Fruit fly (Drosophila melanogaster) whole organism, embryonic: ENCODE results near the gene nxf2.

Experiments used
- CG10147 ChIP-seq: fragments of 200-800 bp; sonication (Bioruptor generic); optimal IDR thresholded peaks from 2 replicates; lab custom pipeline; 2019; ENCODE audit warnings: missing biosample characterization, mild to moderate bottlenecking, missing genetic modification characterization, moderate library complexity
- CG10321 ChIP-seq: fragments of 200-800 bp; sonication (Bioruptor generic); IDR thresholded peaks from 2 replicates; pipeline ENCODE4 v1.3.6; 2022; ENCODE audit warnings: missing biosample characterization, missing genetic modification characterization
- CG10543 ChIP-seq: fragments of 200-800 bp; sonication (Bioruptor generic); optimal IDR thresholded peaks from 3 replicates; lab custom pipeline; 2017; ENCODE audit warnings: missing biosample characterization, mild to moderate bottlenecking, missing genetic modification characterization, moderate library complexity
- CG11093 ChIP-seq: fragments of 200-800 bp; sonication (Bioruptor generic); IDR thresholded peaks from 3 replicates; pipeline ENCODE4 v1.3.6; 2022; ENCODE audit warnings: missing biosample characterization, missing genetic modification characterization
- CG11723 ChIP-seq: fragments of 200-800 bp; sonication (Bioruptor generic); optimal IDR thresholded peaks from 2 replicates; lab custom pipeline; 2017; ENCODE audit warnings: missing biosample characterization, mild to moderate bottlenecking, missing genetic modification characterization
- CG12769 ChIP-seq: fragments of 200-800 bp; sonication (Bioruptor generic); optimal IDR thresholded peaks from 2 replicates; lab custom pipeline; 2019; ENCODE audit warnings: missing biosample characterization, mild to moderate bottlenecking, missing genetic modification characterization, moderate library complexity
- CG13296 ChIP-seq: fragments of 200-800 bp; sonication (Bioruptor generic); optimal IDR thresholded peaks from 3 replicates; lab custom pipeline; 2018; ENCODE audit warnings: missing biosample characterization, mild to moderate bottlenecking, missing genetic modification characterization
- CG1602 ChIP-seq: fragments of 200-800 bp; sonication (Bioruptor generic); optimal IDR thresholded peaks from 3 replicates; lab custom pipeline; 2016; ENCODE audit warnings: missing biosample characterization, missing genetic modification characterization
- CG17328 ChIP-seq: fragments of 200-800 bp; sonication (Bioruptor generic); IDR thresholded peaks from 2 replicates; pipeline ENCODE4 v1.3.6; 2022; ENCODE audit warnings: missing biosample characterization, missing genetic modification characterization
- CG17361 ChIP-seq: fragments of 200-800 bp; sonication (Bioruptor generic); IDR thresholded peaks from 3 replicates; pipeline ENCODE4 v1.3.6; 2022; ENCODE audit warnings: missing biosample characterization, missing genetic modification characterization
- CG17829 ChIP-seq: fragments of 200-800 bp; optimal IDR thresholded peaks from 2 replicates; lab custom pipeline; 2019; ENCODE audit warnings: missing biosample characterization, mild to moderate bottlenecking, missing genetic modification characterization, moderate library complexity
- CG18262 ChIP-seq: fragments of 200-800 bp; optimal IDR thresholded peaks from 3 replicates; lab custom pipeline; 2019; ENCODE audit warnings: missing biosample characterization, mild to moderate bottlenecking, missing genetic modification characterization, moderate library complexity
- CG18619 ChIP-seq: fragments of 200-800 bp; sonication (Bioruptor generic); optimal IDR thresholded peaks from 3 replicates; lab custom pipeline; 2017; ENCODE audit warnings: missing biosample characterization, mild to moderate bottlenecking, missing genetic modification characterization
- CG2199 ChIP-seq: fragments of 200-800 bp; sonication (Bioruptor generic); IDR thresholded peaks from 3 replicates; pipeline ENCODE4 v1.3.6; 2022; ENCODE audit warnings: missing biosample characterization, missing genetic modification characterization
- CG4328 ChIP-seq: fragments of 200-800 bp; sonication (Bioruptor generic); optimal IDR thresholded peaks from 3 replicates; lab custom pipeline; 2017; ENCODE audit warnings: missing biosample characterization, missing genetic modification reagents, missing genetic modification characterization
- CG6272 ChIP-seq: fragments of 200-800 bp; sonication (Bioruptor generic); IDR thresholded peaks from 2 replicates; pipeline ENCODE4 v1.3.6; 2022; ENCODE audit warnings: missing biosample characterization, missing genetic modification characterization
- CG7745 ChIP-seq: fragments of 200-800 bp; sonication (Bioruptor generic); optimal IDR thresholded peaks from 2 replicates; lab custom pipeline; 2018; ENCODE audit warnings: missing biosample characterization, mild to moderate bottlenecking, missing genetic modification characterization, moderate library complexity
- CG8281 ChIP-seq: fragments of 200-800 bp; sonication (Bioruptor generic); optimal IDR thresholded peaks from 2 replicates; lab custom pipeline; 2018; ENCODE audit warnings: missing biosample characterization, mild to moderate bottlenecking, missing genetic modification characterization, moderate library complexity
- CG8388 ChIP-seq: fragments of 200-800 bp; sonication (Bioruptor generic); optimal IDR thresholded peaks from 2 replicates; lab custom pipeline; 2019; ENCODE audit warnings: missing biosample characterization, mild to moderate bottlenecking, missing genetic modification characterization, moderate library complexity
- CG8478 ChIP-seq: fragments of >200 bp; optimal IDR thresholded peaks from 2 replicates; lab custom pipeline; 2018
- CG8944 ChIP-seq: fragments of 200-800 bp; sonication (Bioruptor generic); optimal IDR thresholded peaks from 3 replicates; lab custom pipeline; 2016; ENCODE audit warnings: missing biosample characterization, missing genetic modification characterization
- H15 ChIP-seq: fragments of 200-800 bp; sonication (Bioruptor generic); IDR thresholded peaks from 3 replicates; pipeline ENCODE4 v1.3.6; 2022; ENCODE audit warnings: missing biosample characterization, missing genetic modification characterization
- Hey ChIP-seq: fragments of 200-800 bp; sonication (Bioruptor generic); optimal IDR thresholded peaks from 3 replicates; lab custom pipeline; 2018; ENCODE audit warnings: missing biosample characterization, mild to moderate bottlenecking, missing genetic modification characterization
- Hmr ChIP-seq: fragments of 200-800 bp; sonication (Bioruptor generic); optimal IDR thresholded peaks from 3 replicates; lab custom pipeline; 2017; ENCODE audit warnings: mild to moderate bottlenecking, missing biosample characterization, missing genetic modification reagents, missing genetic modification characterization
- Hr51 ChIP-seq, 2 experiments: fragments of 200-800 bp; sonication (Bioruptor generic); optimal IDR thresholded peaks; 2 replicates in 1 of 2; 3 replicates in 1 of 2; lab custom pipeline; 2016 to 2018; ENCODE audit warnings: missing biosample characterization in 2 of 2, missing genetic modification characterization in 2 of 2, mild to moderate bottlenecking in 1 of 2, moderate library complexity in 1 of 2
- Med ChIP-seq: fragments of 200-800 bp; sonication (Bioruptor generic); peaks from one replicate; lab custom pipeline; 2016; ENCODE audit warnings: missing biosample characterization, missing genetic modification characterization, mild to moderate bottlenecking, inconsistent platforms, moderate library complexity
- Mrtf ChIP-seq: fragments of 200-800 bp; sonication (Bioruptor generic); IDR thresholded peaks from 3 replicates; pipeline ENCODE4 v1.3.6; 2022; ENCODE audit warnings: missing biosample characterization, missing genetic modification characterization
- NK7.1 ChIP-seq: fragments of 200-800 bp; sonication (Bioruptor generic); optimal IDR thresholded peaks from 3 replicates; lab custom pipeline; 2016; ENCODE audit warnings: missing biosample characterization, missing genetic modification characterization
- Nf-YC ChIP-seq: fragments of 200-800 bp; optimal IDR thresholded peaks from 3 replicates; lab custom pipeline; 2019; ENCODE audit warnings: missing biosample characterization, mild to moderate bottlenecking, missing genetic modification characterization, moderate library complexity
- abd-A ChIP-seq: fragments of 200-800 bp; sonication (Bioruptor generic); optimal IDR thresholded peaks from 3 replicates; lab custom pipeline; 2019; ENCODE audit warnings: missing biosample characterization, mild to moderate bottlenecking, missing genetic modification characterization, moderate library complexity
- bcd ChIP-seq: fragments of 200-800 bp; sonication (Bioruptor generic); optimal IDR thresholded peaks from 2 replicates; lab custom pipeline; 2017; ENCODE audit warnings: missing biosample characterization, mild to moderate bottlenecking, missing genetic modification characterization
- ci ChIP-seq: fragments of 200-800 bp; sonication (Bioruptor generic); IDR thresholded peaks from 3 replicates; pipeline ENCODE4 v1.3.6; 2022; ENCODE audit warnings: missing biosample characterization, missing genetic modification characterization
- croc ChIP-seq: fragments of 200-800 bp; sonication (Bioruptor generic); conservative IDR thresholded peaks from 3 replicates; pipeline ENCODE4 v1.3.6; 2022; ENCODE audit warnings: missing biosample characterization, missing genetic modification characterization
- crol ChIP-seq: fragments of 200-800 bp; sonication (Bioruptor generic); IDR thresholded peaks from 2 replicates; pipeline ENCODE4 v1.3.6; 2022; ENCODE audit warnings: missing biosample characterization, missing genetic modification characterization
- dimm ChIP-seq: fragments of 200-800 bp; sonication (Bioruptor generic); IDR thresholded peaks from 2 replicates; pipeline ENCODE4 v1.3.6; 2022; ENCODE audit warnings: missing biosample characterization, missing genetic modification characterization
- ems ChIP-seq: fragments of 200-800 bp; sonication (Bioruptor generic); optimal IDR thresholded peaks from 3 replicates; lab custom pipeline; 2016; ENCODE audit warnings: missing biosample characterization, missing genetic modification characterization
- ewg ChIP-seq: fragments of 200-800 bp; sonication (Bioruptor generic); optimal IDR thresholded peaks from 3 replicates; lab custom pipeline; 2017; ENCODE audit warnings: mild to moderate bottlenecking, missing biosample characterization, missing genetic modification reagents, missing genetic modification characterization
- ftz-f1 ChIP-seq: fragments of 200-800 bp; sonication (Bioruptor generic); optimal IDR thresholded peaks from 2 replicates; lab custom pipeline; 2016; ENCODE audit warnings: missing biosample characterization, missing genetic modification characterization
- ken ChIP-seq: fragments of 200-800 bp; sonication (Bioruptor generic); IDR thresholded peaks from 3 replicates; pipeline ENCODE4 v1.3.6; 2022; ENCODE audit warnings: missing biosample characterization, missing genetic modification characterization
- lola ChIP-seq, 3 experiments: fragments of >200 bp in 2 of 3; fragments of 200-800 bp in 1 of 3; sonication (Bioruptor generic) in 1 of 3; optimal IDR thresholded peaks; 2 replicates each; lab custom pipeline; 2017 to 2019; ENCODE audit warnings: missing biosample characterization in 3 of 3, missing genetic modification characterization in 3 of 3, mild to moderate bottlenecking in 1 of 3, moderate library complexity in 1 of 3
- pita ChIP-seq: fragments of 200-800 bp; sonication (Bioruptor generic); optimal IDR thresholded peaks from 2 replicates; lab custom pipeline; 2017; ENCODE audit warnings: missing biosample characterization, mild to moderate bottlenecking, missing genetic modification characterization
- sd ChIP-seq: fragments of 200-800 bp; sonication (Bioruptor generic); optimal IDR thresholded peaks from 3 replicates; lab custom pipeline; 2018; ENCODE audit warnings: missing biosample characterization, mild to moderate bottlenecking, missing genetic modification characterization, moderate library complexity
- sens ChIP-seq: fragments of 200-800 bp; sonication (Bioruptor generic); peaks from one replicate; lab custom pipeline; 2016; ENCODE audit warnings: missing biosample characterization, missing genetic modification characterization
- sens-2 ChIP-seq: fragments of 200-800 bp; sonication (Bioruptor generic); IDR thresholded peaks from 2 replicates; pipeline ENCODE4 v1.3.6; 2022; ENCODE audit warnings: missing biosample characterization, missing genetic modification characterization
- seq ChIP-seq: fragments of 200-800 bp; sonication (Bioruptor generic); IDR thresholded peaks from 2 replicates; pipeline ENCODE4 v1.3.6; 2022; ENCODE audit warnings: missing biosample characterization, missing genetic modification characterization
- trem ChIP-seq: fragments of 200-800 bp; optimal IDR thresholded peaks from 3 replicates; lab custom pipeline; 2019; ENCODE audit warnings: missing biosample characterization, mild to moderate bottlenecking, missing genetic modification characterization, moderate library complexity
- ttk ChIP-seq: fragments of 200-800 bp; sonication (Bioruptor generic); IDR thresholded peaks from 2 replicates; pipeline ENCODE4 v2.1.2; 2022; ENCODE audit warnings: missing biosample characterization, missing genetic modification characterization
- twi ChIP-seq: fragments of 200-800 bp; optimal IDR thresholded peaks from 2 replicates; lab custom pipeline; 2019; ENCODE audit warnings: missing biosample characterization, mild to moderate bottlenecking, missing genetic modification characterization, moderate library complexity
- unpg ChIP-seq: fragments of 200-800 bp; sonication (Bioruptor generic); optimal IDR thresholded peaks from 3 replicates; lab custom pipeline; 2018; ENCODE audit warnings: missing biosample characterization, mild to moderate bottlenecking, missing genetic modification characterization, moderate library complexity
- wdn ChIP-seq: fragments of 200-800 bp; sonication (Bioruptor generic); IDR thresholded peaks from 2 replicates; pipeline ENCODE4 v1.3.6; 2022; ENCODE audit warnings: missing biosample characterization, missing genetic modification characterization
- zfh2 ChIP-seq: fragments of 200-800 bp; sonication (Bioruptor generic); optimal IDR thresholded peaks from 2 replicates; lab custom pipeline; 2016; ENCODE audit warnings: missing biosample characterization, missing genetic modification characterization

Gene nxf2

dm6 chr3L:16569456-16569855 lies 10.7 kb downstream of the nxf2 start (continued):
- TF ChIP-seq CG4328 (GFP tag; lab: Kevin White, UChicago) (peak; percentile 13), crol (peak; percentile 57), CG8281 (tag; lab: Kevin White, UChicago) (peak; percentile 7), ems (no peak), CG12769 (tag; lab: Kevin White, UChicago) (peak; percentile 96), ftz-f1 (GFP tag; lab: Kevin White, UChicago) (peak; percentile 75), abd-A (peak; percentile 28), wdn (GFP tag; lab: Robert Waterston, UW) (no peak), sens (GFP tag; lab: Kevin White, UChicago) (peak; percentile 26), CG10543 (GFP tag; lab: Kevin White, UChicago) (peak; percentile 52), Med (GFP tag; lab: Kevin White, UChicago) (peak; percentile 4), H15 (no peak), CG13296 (GFP tag; lab: Kevin White, UChicago) (no peak), sd (tag; lab: Kevin White, UChicago) (peak; percentile 95), seq (no peak), zfh2 (GFP tag; lab: Kevin White, UChicago) (no peak), CG10321 (GFP tag; lab: Robert Waterston, UW) (no peak), sens-2 (GFP tag; lab: Robert Waterston, UW) (no peak)
- TF ChIP-seq, all 482 proteins: peak for 15

- no peak for TF ChIP-seq CG11093 (GFP tag; lab: Robert Waterston, UW)
- 0 out of 3 replicates have a peak, but pooled peaks have one; percentile 58 for TF ChIP-seq ken (GFP tag; lab: Robert Waterston, UW)
- TF ChIP-seq ttk (GFP tag; lab: Robert Waterston, UW) = 0 out of 2 replicates have a peak, but pooled peaks have one; percentile 38
- no peak for TF ChIP-seq CG8478 (lab: Kevin White, UChicago)
- peak; percentile 46 for TF ChIP-seq bcd (GFP tag; lab: Kevin White, UChicago)
- TF ChIP-seq Hey (tag; lab: Kevin White, UChicago) = no peak
- TF ChIP-seq CG11723 (GFP tag; lab: Kevin White, UChicago) = peak; percentile 33
- TF ChIP-seq H15 = 0 out of 3 replicates have a peak, but pooled peaks have one; percentile 39
- TF ChIP-seq CG18262 = peak; percentile 77
- TF ChIP-seq Nf-YC (tag; lab: Kevin White, UChicago) = peak; percentile 40
- peak; percentile 47 for TF ChIP-seq CG18619 (GFP tag; lab: Kevin White, UChicago)
- TF ChIP-seq CG8944 (GFP tag; lab: Kevin White, UChicago) = no peak
- peak; percentile 85 for TF ChIP-seq ci
- peak; percentile 67 for TF ChIP-seq CG8388
- TF ChIP-seq pita (GFP tag; lab: Kevin White, UChicago) = no peak
- TF ChIP-seq croc (GFP tag; lab: Robert Waterston, UW) = 0 out of 3 replicates have a peak, but pooled peaks have one; percentile 33
- no peak for TF ChIP-seq CG7745 (tag; lab: Kevin White, UChicago)
- TF ChIP-seq CG6272 = no peak
- TF ChIP-seq unpg = peak; percentile 77
- TF ChIP-seq CG10147 = peak; percentile 12
- no peak for TF ChIP-seq Hmr (GFP tag; lab: Kevin White, UChicago)
- peak; percentile 53 for TF ChIP-seq CG17328 (GFP tag; lab: Robert Waterston, UW)
- TF ChIP-seq Mrtf (GFP tag; lab: Robert Waterston, UW) = peak; percentile 30; the same call in 1 of the 3 replicates
- TF ChIP-seq twi = peak; percentile 47
- TF ChIP-seq CG2199 = no peak
- peak in 1 of 3 experiments; percentile 70 for TF ChIP-seq lola (GFP tag; optimal IDR thresholded peaks at IDR 0.05; lab: Kevin White, UChicago)
- peak; percentile 70 for TF ChIP-seq ewg (GFP tag; lab: Kevin White, UChicago)
- no peak for TF ChIP-seq dimm (GFP tag; lab: Robert Waterston, UW)
- peak; percentile 73 for TF ChIP-seq CG17361 (GFP tag; lab: Robert Waterston, UW)
- peak; percentile 65 for TF ChIP-seq sens (GFP tag; lab: Kevin White, UChicago)
- TF ChIP-seq CG1602 (GFP tag; lab: Kevin White, UChicago) = peak; percentile 41
- peak in 1 of 2 experiments; percentile 79 for TF ChIP-seq Hr51 (GFP tag; optimal IDR thresholded peaks at IDR 0.05; lab: Kevin White, UChicago)
- TF ChIP-seq CG17829 (tag; lab: Kevin White, UChicago) = peak; percentile 72
- TF ChIP-seq NK7.1 (GFP tag; lab: Kevin White, UChicago) = no peak
- TF ChIP-seq trem (tag; lab: Kevin White, UChicago) = peak; percentile 61
These were observed 12.6 kb downstream of the nxf2 start for dm6 chr3L:16567495-16567894.
